Fruit fly (Drosophila melanogaster) S2 (cell line): ENCODE data around the gene Ace.

Source experiments
- CG8478 ChIP-seq: fragments of >200 bp; optimal IDR thresholded peaks from 2 replicates; lab custom pipeline; 2018
- CTCF ChIP-seq, 2 experiments: fragments of >200 bp; optimal IDR thresholded peaks; 2 replicates each; lab custom pipeline; 2018

DNA sequence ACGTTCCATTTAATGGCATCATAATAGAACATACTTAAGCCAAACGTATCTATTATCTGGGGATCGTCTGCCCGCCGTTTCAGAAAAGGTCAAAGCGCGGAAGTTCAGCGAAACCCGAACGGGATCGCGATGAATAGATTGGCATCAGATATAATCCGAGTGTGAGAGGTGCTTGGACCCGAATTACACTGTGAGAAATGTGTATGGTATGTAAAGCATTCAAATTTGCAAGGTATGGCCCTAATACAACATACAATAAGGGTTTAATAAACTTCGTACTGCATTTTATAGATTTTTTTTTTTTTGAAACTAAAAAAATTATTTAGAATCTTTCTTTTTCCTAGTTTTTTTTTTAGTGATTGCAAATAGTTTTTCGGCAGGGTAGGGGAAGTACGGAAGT lies 40.6 kb downstream of the Ace start:
- no peak for TF ChIP-seq CG8478
- TF ChIP-seq CTCF (optimal IDR thresholded peaks at IDR 0.05; lab: Kevin White, UChicago) = no peak
